Worm (Caenorhabditis elegans) whole organism, L1 larva: ENCODE measurements around the gene EEED8.4.

Experiments used
- blmp-1 ChIP-seq: fragments of 150-350 bp; optimal IDR thresholded peaks from 2 replicates; lab custom pipeline; 2014; ENCODE audit warnings: missing biosample characterization, missing genetic modification characterization
- efl-3 ChIP-seq: fragments of 200-800 bp; sonication (Bioruptor generic); optimal IDR thresholded peaks from 2 replicates; lab custom pipeline; 2018; ENCODE audit warnings: mild to moderate bottlenecking, missing genetic modification characterization, missing compliant biosample characterization
- elt-3 ChIP-seq, 6 experiments: fragments of 150-350 bp in 1 of 6; sonication (generic microtip); optimal IDR thresholded peaks; 2 replicates each; lab custom pipeline; 2017 to 2018; ENCODE audit warnings: missing biosample characterization in 6 of 6, missing genetic modification characterization in 6 of 6, inconsistent platforms in 1 of 6
- irx-1 ChIP-seq: sonication (generic microtip); optimal IDR thresholded peaks from 2 replicates; lab custom pipeline; 2016; ENCODE audit warnings: missing genetic modification characterization, missing compliant biosample characterization
- nhr-12 ChIP-seq: sonication (generic microtip); optimal IDR thresholded peaks from 2 replicates; lab custom pipeline; 2017; ENCODE audit warnings: missing biosample characterization, missing genetic modification characterization
- unc-98 ChIP-seq: fragments of 200-800 bp; sonication (Bioruptor generic); IDR thresholded peaks from 2 replicates; pipeline ENCODE4 v1.3.6; 2022; ENCODE audit warnings: missing genetic modification characterization, missing compliant biosample characterization

ce11 chrII:5433069-5433468 is 23.9 kb downstream of the EEED8.4 start, which contains the start of gene srx-114:
- no peak for TF ChIP-seq irx-1 (tag; lab: Kevin White, UChicago)
- no peak for TF ChIP-seq efl-3 (GFP tag; lab: Kevin White, UChicago)
- TF ChIP-seq nhr-12: no peak
- no peak for TF ChIP-seq unc-98 (GFP tag; lab: Robert Waterston, UW)
- TF ChIP-seq blmp-1 (tag; lab: Kevin White, UChicago): no peak
- TF ChIP-seq elt-3 (tag; optimal IDR thresholded peaks at IDR 0.05; lab: Kevin White, UChicago): no peak
